Worm (Caenorhabditis elegans): ENCODE results near the gene cyl-1.

Gene cyl-1

DNA sequence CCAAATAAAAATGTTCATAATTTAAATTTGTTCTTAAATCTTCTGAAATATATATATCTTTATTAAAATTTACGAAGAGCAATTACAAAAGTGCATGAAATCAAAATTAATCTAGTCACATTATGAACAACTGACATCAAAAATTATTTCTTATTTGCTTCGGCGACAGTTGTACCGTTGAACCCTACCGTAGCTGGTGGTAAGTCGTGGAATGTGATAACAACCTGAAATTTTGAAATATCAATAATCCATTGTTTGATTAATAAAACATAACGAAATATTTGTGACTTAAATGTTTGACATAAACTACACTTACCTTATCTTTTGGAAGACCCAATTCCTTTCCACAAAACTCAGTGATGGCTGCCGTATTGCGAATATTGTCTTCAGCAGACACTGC, 16.8 kb downstream of the cyl-1 start (continued):
- TF ChIP-seq hmg-1.1 (GFP tag; IDR thresholded peaks at IDR 0.05): no peak
- TF ChIP-seq daf-16 (GFP tag; optimal IDR thresholded peaks at IDR 0.05): no peak
- peak; percentile 39 for TF ChIP-seq daf-16 (tag; optimal IDR thresholded peaks at IDR 0.05)
- no peak for TF ChIP-seq ceh-62 (tag; optimal IDR thresholded peaks at IDR 0.05)

DNA sequence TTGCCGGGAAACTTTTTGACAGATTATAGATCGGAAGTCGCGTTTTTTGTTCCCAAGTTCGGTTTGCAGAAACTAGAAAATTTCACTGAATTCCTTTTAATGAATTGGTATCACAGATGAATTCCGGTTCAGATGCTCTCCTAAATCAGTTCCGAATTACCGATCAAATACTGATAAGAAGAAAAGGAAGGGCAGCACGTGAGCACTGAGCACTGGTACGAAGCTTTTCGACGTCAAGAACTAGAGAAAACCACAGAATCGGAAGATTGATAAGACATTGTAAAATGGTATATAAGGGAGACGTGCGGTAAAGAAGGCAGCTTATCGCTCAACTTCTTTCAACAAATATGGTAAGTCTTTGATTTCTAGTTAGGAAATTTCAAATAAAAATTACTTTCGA, 18.3 kb downstream of the cyl-1 start, which contains the start of gene cpr-1:
Gene cpr-1 (plus strand): TSS at position 319 of the 400 bp plus-strand sequence.
- TF ChIP-seq aha-1 (tag) (no peak), unc-62 (GFP tag; optimal IDR thresholded peaks at IDR 0.05 in 1 of 2) (peak in 1 of 2 experiments; percentile 75), unc-62 (tag; optimal IDR thresholded peaks at IDR 0.05) (no peak), lin-1 (GFP tag; IDR thresholded peaks at IDR 0.05) (peak; percentile 80), hlh-11 (tag; optimal IDR thresholded peaks at IDR 0.05) (peak; percentile 87), spr-1 (tag; optimal IDR thresholded peaks at IDR 0.05) (no peak), hlh-30 (tag; optimal IDR thresholded peaks at IDR 0.05; ENCODE audit: insufficient read depth) (peak; percentile 12), duxl-1 (tag; optimal IDR thresholded peaks at IDR 0.05; ENCODE audit: poor library complexity) (no peak), F10B5.3 (tag; optimal IDR thresholded peaks at IDR 0.05) (no peak), nhr-28 (tag; optimal IDR thresholded peaks at IDR 0.05) (peak; percentile 69), Y5F2A.4 (GFP tag; optimal IDR thresholded peaks at IDR 0.05) (no peak), pqm-1 (tag; optimal IDR thresholded peaks at IDR 0.05) (peak; percentile 77), aly-2 (tag; optimal IDR thresholded peaks at IDR 0.05) (no peak), dmd-6 (GFP tag; IDR thresholded peaks at IDR 0.05) (peak; percentile 92), skn-1 (tag; optimal IDR thresholded peaks at IDR 0.05) (no peak), daf-16 (GFP tag; optimal IDR thresholded peaks at IDR 0.05) (no peak), daf-16 (tag; optimal IDR thresholded peaks at IDR 0.05) (peak; percentile 42), nhr-11 (tag; optimal IDR thresholded peaks at IDR 0.05) (no peak), dpl-1 (GFP tag; optimal IDR thresholded peaks at IDR 0.05) (no peak), T20F7.1 (GFP tag; optimal IDR thresholded peaks at IDR 0.05) (peak; percentile 22), zip-2 (tag; optimal IDR thresholded peaks at IDR 0.05) (no peak), egl-43 (GFP tag; IDR thresholded peaks at IDR 0.05) (no peak), Y105C5A.15 (GFP tag; IDR thresholded peaks at IDR 0.05) (no peak), attf-4 (tag; optimal IDR thresholded peaks at IDR 0.05) (no peak), zip-11 (GFP tag; IDR thresholded peaks at IDR 0.05) (no peak), dve-1 (tag; optimal IDR thresholded peaks at IDR 0.05; ENCODE audit: insufficient read depth) (peak; percentile 65), nhr-77 (tag; optimal IDR thresholded peaks at IDR 0.05) (peak; percentile 25), hif-1 (tag; optimal IDR thresholded peaks at IDR 0.05) (no peak), pha-4 (GFP tag; IDR thresholded peaks at IDR 0.05) (no peak), pha-4 (tag; optimal IDR thresholded peaks at IDR 0.05) (no peak), nhr-48 (tag; optimal IDR thresholded peaks at IDR 0.05) (peak; percentile 69), F44E2.7 (GFP tag; IDR thresholded peaks at IDR 0.05) (no peak)

DNA sequence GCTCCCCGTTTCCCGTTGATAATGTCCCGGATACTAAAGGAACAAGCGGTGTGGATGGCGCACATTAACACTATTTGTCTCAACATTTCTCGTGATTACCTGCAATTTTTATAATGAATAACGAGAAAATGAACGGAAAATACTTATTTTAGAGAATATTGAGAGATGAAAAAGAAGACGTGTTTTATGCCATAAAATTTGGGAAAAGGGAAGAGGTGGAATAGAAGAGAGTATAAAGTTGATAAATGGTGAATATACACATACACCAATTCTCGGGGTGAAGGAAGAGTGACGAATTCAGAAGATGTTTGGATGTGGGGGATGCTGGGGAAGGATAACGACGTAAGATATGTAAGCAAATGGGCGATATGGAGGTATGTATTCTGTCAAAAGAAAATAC, 28.8 kb downstream of the cyl-1 start, which contains the start of gene F58H1.7:
Gene F58H1.7 (minus strand): TSS at position 101 of the 400 bp plus-strand sequence.
- TF ChIP-seq dmd-8 (GFP tag; IDR thresholded peaks at IDR 0.05) (no peak), F37D6.2 (tag; optimal IDR thresholded peaks at IDR 0.05) (no peak), nhr-41 (GFP tag; IDR thresholded peaks at IDR 0.05) (no peak)

DNA sequence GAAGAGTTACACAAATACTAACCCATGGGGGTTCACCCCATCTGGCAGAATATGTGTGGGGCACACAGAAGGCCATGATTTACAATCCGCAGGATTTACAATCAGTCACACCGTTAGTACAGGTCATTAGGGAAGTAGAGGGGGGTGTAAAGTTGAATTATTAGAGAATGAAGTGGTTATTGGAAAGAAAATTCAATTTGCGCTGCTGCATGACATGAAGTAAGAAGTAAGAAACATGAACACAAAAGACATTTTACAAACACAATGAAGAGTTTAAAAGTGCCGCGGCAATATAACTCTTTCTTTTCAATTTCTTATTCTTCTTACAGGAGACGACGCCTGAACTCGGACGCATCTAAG, 32.7 kb downstream of the cyl-1 start:
- TF ChIP-seq mdt-29 (GFP tag; IDR thresholded peaks at IDR 0.05) (no peak), aha-1 (tag) (peak; percentile 53)

Data from whole organism, L4 larva.